Fruit fly (Drosophila melanogaster) whole organism, embryonic: Measurements from ENCODE around the gene CG33772.

Experiments
- BtbVII ChIP-seq: fragments of 200-800 bp; sonication (Bioruptor generic); optimal IDR thresholded peaks from 3 replicates; lab custom pipeline; 2017; ENCODE audit warnings: missing biosample characterization, mild to moderate bottlenecking, missing genetic modification characterization
- CG18764 ChIP-seq: fragments of 200-800 bp; sonication (Bioruptor generic); optimal IDR thresholded peaks from 3 replicates; lab custom pipeline; 2016; ENCODE audit warnings: missing biosample characterization, missing genetic modification characterization
- CG7372 ChIP-seq: fragments of 200-800 bp; sonication (Bioruptor generic); IDR thresholded peaks from 2 replicates; pipeline ENCODE4 v1.3.6; 2022; ENCODE audit warnings: missing biosample characterization, missing genetic modification characterization
- CG9876 ChIP-seq: fragments of 200-800 bp; sonication (Bioruptor generic); optimal IDR thresholded peaks from 2 replicates; lab custom pipeline; 2016; ENCODE audit warnings: missing biosample characterization, missing genetic modification characterization
- HHEX ChIP-seq: fragments of 200-800 bp; sonication (Bioruptor generic); optimal IDR thresholded peaks from 3 replicates; lab custom pipeline; 2017; ENCODE audit warnings: missing biosample characterization, mild to moderate bottlenecking, missing genetic modification characterization, missing genetic modification reagents
- dimm ChIP-seq: fragments of 200-800 bp; sonication (Bioruptor generic); IDR thresholded peaks from 2 replicates; pipeline ENCODE4 v1.3.6; 2022; ENCODE audit warnings: missing biosample characterization, missing genetic modification characterization
- jigr1 ChIP-seq: fragments of 200-800 bp; sonication (Bioruptor generic); IDR thresholded peaks from 3 replicates; pipeline ENCODE4 v1.3.6; 2022; ENCODE audit warnings: missing biosample characterization, missing genetic modification characterization
- mam ChIP-seq: fragments of 200-800 bp; sonication (Bioruptor generic); optimal IDR thresholded peaks from 3 replicates; lab custom pipeline; 2016; ENCODE audit warnings: missing biosample characterization, missing genetic modification characterization
- pb ChIP-seq: fragments of 200-800 bp; sonication (Bioruptor generic); optimal IDR thresholded peaks from 3 replicates; lab custom pipeline; 2016; ENCODE audit warnings: missing biosample characterization, missing genetic modification characterization
- tgo ChIP-seq: fragments of 200-800 bp; sonication (Bioruptor generic); IDR thresholded peaks from 3 replicates; pipeline ENCODE4 v1.3.6; 2022; ENCODE audit warnings: missing biosample characterization, missing genetic modification characterization
- tio ChIP-seq: fragments of 200-800 bp; sonication (Bioruptor generic); optimal IDR thresholded peaks from 2 replicates; lab custom pipeline; 2017; ENCODE audit warnings: missing biosample characterization, missing genetic modification characterization, inconsistent platforms
- zfh2 ChIP-seq: fragments of 200-800 bp; sonication (Bioruptor generic); optimal IDR thresholded peaks from 2 replicates; lab custom pipeline; 2016; ENCODE audit warnings: missing biosample characterization, missing genetic modification characterization

DNA sequence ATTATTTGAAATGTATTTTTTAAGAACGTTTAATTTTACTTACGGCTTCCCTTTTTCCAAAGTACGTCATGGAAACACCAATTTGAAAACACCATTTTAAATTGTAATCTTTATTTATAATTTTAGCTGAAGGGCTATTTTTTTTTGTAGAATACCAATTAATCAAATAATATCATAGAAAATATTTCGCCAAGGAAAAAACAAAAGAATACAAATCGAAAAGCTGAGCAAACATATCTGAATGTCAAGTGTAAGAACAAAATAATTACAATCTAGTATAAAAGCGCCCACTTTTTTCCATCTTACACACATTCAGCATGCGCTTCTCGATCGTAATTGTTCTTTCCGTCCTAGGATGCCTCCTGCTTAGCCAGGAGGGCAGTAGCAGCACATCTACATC, 43.3 kb upstream of the CG33772 start, which contains the start of gene CG14452:
- TF ChIP-seq CG18764, result no peak
- TF ChIP-seq mam (GFP tag; lab: Kevin White, UChicago), result no peak
- TF ChIP-seq tgo (GFP tag; lab: Robert Waterston, UW), result no peak
- TF ChIP-seq CG9876, result no peak
- TF ChIP-seq jigr1, result no peak
- TF ChIP-seq BtbVII, result no peak
- no peak for TF ChIP-seq dimm (GFP tag; lab: Robert Waterston, UW)
- TF ChIP-seq zfh2 (GFP tag; lab: Kevin White, UChicago), result no peak
- TF ChIP-seq tio (GFP tag; lab: Kevin White, UChicago), result no peak
- TF ChIP-seq HHEX (GFP tag; lab: Kevin White, UChicago), result no peak
- TF ChIP-seq CG7372 (GFP tag; lab: Robert Waterston, UW), result no peak
- no peak for TF ChIP-seq pb
